Worm (Caenorhabditis elegans) whole organism, L1 larva: ENCODE measurements around the gene R02D5.4.
"Not testable (repeated sequence)": the region's sequence is repeated elsewhere in the genome, so short reads cannot be mapped to it uniquely, and the experiment has no call there.

Source experiments
- ces-1 ChIP-seq: fragments of 150-350 bp; optimal IDR thresholded peaks from 2 replicates; lab custom pipeline; 2014; ENCODE audit warnings: missing biosample characterization, missing genetic modification reagents, missing genetic modification characterization
- elt-3 ChIP-seq, 6 experiments: fragments of 150-350 bp in 1 of 6; sonication (generic microtip); optimal IDR thresholded peaks; 2 replicates each; lab custom pipeline; 2017 to 2018; ENCODE audit warnings: missing biosample characterization in 6 of 6, missing genetic modification characterization in 6 of 6, inconsistent platforms in 1 of 6
- fos-1 ChIP-seq: fragments of 150-350 bp; optimal IDR thresholded peaks from 2 replicates; lab custom pipeline; 2014; ENCODE audit warnings: missing biosample characterization, missing genetic modification characterization
- grh-1 ChIP-seq: fragments of 200-800 bp; sonication (Bioruptor generic); IDR thresholded peaks from 2 replicates; pipeline ENCODE4 v1.3.6; 2022; ENCODE audit warnings: missing genetic modification reagents, missing genetic modification characterization, missing compliant biosample characterization
- isw-1 ChIP-seq: fragments of 200-800 bp; sonication (Bioruptor generic); IDR thresholded peaks from 2 replicates; pipeline ENCODE4 v1.3.6; 2022; ENCODE audit warnings: missing genetic modification characterization, missing compliant biosample characterization
- lin-39 ChIP-seq: fragments of 150-350 bp; optimal IDR thresholded peaks from 2 replicates; lab custom pipeline; 2014; ENCODE audit warnings: missing biosample characterization, missing genetic modification reagents, missing genetic modification characterization
- zag-1 ChIP-seq: fragments of 150-350 bp; optimal IDR thresholded peaks from 2 replicates; lab custom pipeline; 2014; ENCODE audit warnings: missing biosample characterization, missing genetic modification characterization

DNA sequence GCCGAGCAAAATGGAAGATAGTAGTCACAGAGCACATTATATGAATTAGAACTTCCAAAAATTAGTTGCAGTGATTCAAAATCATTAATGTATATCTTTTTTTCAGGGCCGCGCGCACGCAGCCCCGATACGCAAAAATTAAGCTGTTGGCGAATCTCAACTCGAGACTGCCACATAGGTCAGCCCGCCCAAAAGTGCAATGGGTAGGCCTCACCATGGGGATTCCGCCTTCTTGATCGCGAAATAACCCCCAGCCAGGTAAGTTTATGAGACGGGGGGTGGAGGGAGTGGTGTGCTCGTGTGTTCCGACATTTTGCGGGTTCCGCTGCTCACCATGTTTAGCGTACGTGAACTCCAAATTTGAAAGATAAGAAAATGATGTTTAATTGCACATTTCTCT, 21.4 kb downstream of the R02D5.4 start, which contains the start of gene F08H9.3:
- TF ChIP-seq isw-1 (GFP tag; lab: Robert Waterston, UW); fos-1 (tag; lab: Kevin White, UChicago); ces-1 (GFP tag; lab: Kevin White, UChicago); lin-39; grh-1 (GFP tag; lab: Robert Waterston, UW); elt-3 (tag; optimal IDR thresholded peaks at IDR 0.05; lab: Kevin White, UChicago); zag-1 (tag; lab: Kevin White, UChicago): not testable (repeated sequence)
